Worm (Caenorhabditis elegans) whole organism, L1 larva: Measurements from ENCODE around the gene srw-66.

Source experiments
- C16A3.4 ChIP-seq: fragments of 150-350 bp; optimal IDR thresholded peaks from 2 replicates; lab custom pipeline; 2014; ENCODE audit warnings: missing biosample characterization, missing genetic modification characterization
- ces-1 ChIP-seq: fragments of 150-350 bp; optimal IDR thresholded peaks from 2 replicates; lab custom pipeline; 2014; ENCODE audit warnings: missing biosample characterization, missing genetic modification reagents, missing genetic modification characterization
- efl-3 ChIP-seq: fragments of 200-800 bp; sonication (Bioruptor generic); optimal IDR thresholded peaks from 2 replicates; lab custom pipeline; 2018; ENCODE audit warnings: mild to moderate bottlenecking, missing genetic modification characterization, missing compliant biosample characterization
- jun-1 ChIP-seq: fragments of 150-350 bp; optimal IDR thresholded peaks from 2 replicates; lab custom pipeline; 2014; ENCODE audit warnings: missing biosample characterization, missing genetic modification reagents, missing genetic modification characterization
- lin-15B ChIP-seq: fragments of 150-350 bp; sonication (generic microtip); optimal IDR thresholded peaks from 3 replicates; lab custom pipeline; 2014; ENCODE audit warnings: missing biosample characterization, missing genetic modification characterization
- mdl-1 ChIP-seq, 2 experiments: fragments of 150-350 bp; optimal IDR thresholded peaks; 2 replicates each; lab custom pipeline; 2014 to 2017; ENCODE audit warnings: missing biosample characterization in 2 of 2, missing genetic modification characterization in 2 of 2, inconsistent platforms in 1 of 2
- nhr-90 ChIP-seq: sonication (generic microtip); optimal IDR thresholded peaks from 2 replicates; lab custom pipeline; 2016; ENCODE audit warnings: mild to moderate bottlenecking, missing genetic modification characterization, missing compliant biosample characterization; ENCODE audit not compliant: poor library complexity
- pag-3 ChIP-seq: sonication (generic microtip); optimal IDR thresholded peaks from 2 replicates; lab custom pipeline; 2017; ENCODE audit warnings: missing genetic modification characterization, mild to moderate bottlenecking, missing compliant biosample characterization, antibody characterized with exemption, borderline replicate concordance; ENCODE audit not compliant: insufficient read depth
- pqm-1 ChIP-seq: sonication (generic microtip); optimal IDR thresholded peaks from 3 replicates; lab custom pipeline; 2017; ENCODE audit warnings: missing biosample characterization, missing genetic modification characterization
- tbx-2 ChIP-seq: sonication (generic microtip); optimal IDR thresholded peaks from 2 replicates; lab custom pipeline; 2016; ENCODE audit warnings: missing genetic modification characterization, missing compliant biosample characterization
- ztf-11 ChIP-seq, 2 experiments: sonication (generic microtip); optimal IDR thresholded peaks; 2 replicates each; lab custom pipeline; 2016 to 2017; ENCODE audit warnings: missing genetic modification characterization in 2 of 2, missing biosample characterization in 1 of 2, missing compliant biosample characterization in 1 of 2

ce11 chrII:1297044-1297696 is 25.5 kb upstream of the srw-66 start:
- TF ChIP-seq pqm-1 (no peak), nhr-90 (tag; lab: Kevin White, UChicago) (no peak), jun-1 (tag; lab: Kevin White, UChicago) (no peak), efl-3 (GFP tag; lab: Kevin White, UChicago) (no peak), ztf-11 (tag; optimal IDR thresholded peaks at IDR 0.05; lab: Kevin White, UChicago) (no peak), mdl-1 (tag; optimal IDR thresholded peaks at IDR 0.05; lab: Kevin White, UChicago) (no peak), tbx-2 (no peak), ces-1 (GFP tag; lab: Kevin White, UChicago) (no peak), lin-15B (tag; lab: Kevin White, UChicago) (no peak), C16A3.4 (no peak), pag-3 (tag; lab: Kevin White, UChicago) (no peak)
